Fruit fly (Drosophila melanogaster) whole organism, wandering third instar larva: ENCODE data around the gene Syt14.

Experiments
- Dif ChIP-seq: fragments of 200-275, 200-300 bp; sonication (Bioruptor generic); optimal IDR thresholded peaks from 2 replicates; lab custom pipeline; 2018; ENCODE audit warnings: missing biosample characterization, missing genetic modification characterization; ENCODE audit not compliant: partially characterized antibody
- GATAd ChIP-seq: sonication (Bioruptor generic); optimal IDR thresholded peaks from 2 replicates; lab custom pipeline; 2016; ENCODE audit warnings: missing biosample characterization, missing genetic modification characterization
- Hr83 ChIP-seq: fragments of 200-300 bp; sonication (Bioruptor generic); optimal IDR thresholded peaks from 2 replicates; lab custom pipeline; 2016; ENCODE audit warnings: missing biosample characterization, mild to moderate bottlenecking, missing genetic modification characterization, moderate library complexity; ENCODE audit not compliant: poor library complexity, severe bottlenecking
- Jra ChIP-seq: sonication (Bioruptor generic); optimal IDR thresholded peaks from 2 replicates; lab custom pipeline; 2016; ENCODE audit warnings: missing biosample characterization, missing genetic modification characterization
- Rel ChIP-seq, 2 experiments: fragments of 200-800 bp; sonication (Bioruptor generic) in 1 of 2; optimal IDR thresholded peaks; 2 replicates in 1 of 2; 3 replicates in 1 of 2; lab custom pipeline; 2016 to 2019; ENCODE audit warnings: mild to moderate bottlenecking in 2 of 2, missing biosample characterization in 2 of 2, missing genetic modification characterization in 2 of 2, moderate library complexity in 1 of 2
- Vsx2 ChIP-seq: fragments of 200-300, 225-300 bp; sonication (Bioruptor generic); optimal IDR thresholded peaks from 2 replicates; lab custom pipeline; 2018; ENCODE audit warnings: missing biosample characterization, missing genetic modification characterization; ENCODE audit not compliant: partially characterized antibody
- brk ChIP-seq: fragments of 200-800 bp; sonication (Bioruptor generic); optimal IDR thresholded peaks from 2 replicates; lab custom pipeline; 2016; ENCODE audit warnings: missing biosample characterization, mild to moderate bottlenecking, missing genetic modification characterization
- fru ChIP-seq: fragments of 200-800 bp; sonication (Bioruptor generic); optimal IDR thresholded peaks from 3 replicates; lab custom pipeline; 2016; ENCODE audit warnings: missing biosample characterization, mild to moderate bottlenecking, missing genetic modification characterization
- h ChIP-seq: fragments of 200-800 bp; sonication (Bioruptor generic); optimal IDR thresholded peaks from 3 replicates; lab custom pipeline; 2016; ENCODE audit warnings: missing biosample characterization, mild to moderate bottlenecking, missing genetic modification characterization
- jim ChIP-seq: fragments of 175-275, 200-325 bp; sonication (Bioruptor generic); optimal IDR thresholded peaks from 2 replicates; lab custom pipeline; 2016; ENCODE audit warnings: missing biosample characterization, mild to moderate bottlenecking, missing genetic modification characterization
- pan ChIP-seq: fragments of >200 bp; optimal IDR thresholded peaks from 2 replicates; lab custom pipeline; 2017
- usp ChIP-seq: fragments of >200 bp; optimal IDR thresholded peaks from 2 replicates; lab custom pipeline; 2017; ENCODE audit warnings: missing biosample characterization, missing genetic modification characterization

DNA sequence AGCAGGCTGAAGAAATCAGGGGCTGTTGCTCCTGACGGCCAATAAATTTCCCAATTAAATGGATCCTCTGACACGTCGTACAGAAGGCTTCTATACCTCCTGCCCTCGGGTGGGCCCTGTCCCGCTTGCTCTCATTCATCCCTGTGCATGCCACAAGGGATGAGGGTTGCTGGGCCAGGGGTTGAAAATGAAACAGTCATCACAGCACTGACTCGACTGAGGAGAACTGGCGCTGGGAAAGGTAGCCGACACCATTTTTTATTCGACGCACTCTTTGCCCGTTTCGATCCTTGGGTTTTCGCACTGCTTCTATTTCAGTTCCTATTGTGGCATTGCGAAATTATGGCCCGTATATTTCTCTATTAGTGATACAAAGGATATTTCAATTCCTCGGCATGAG lies 22.3 kb upstream of the Syt14 start:
- no peak for TF ChIP-seq h (GFP tag; lab: Kevin White, UChicago)
- TF ChIP-seq Rel (GFP tag; optimal IDR thresholded peaks at IDR 0.05; lab: Kevin White, UChicago) = no peak
- TF ChIP-seq Rel (tag; optimal IDR thresholded peaks at IDR 0.05; lab: Kevin White, UChicago) = no peak
- TF ChIP-seq fru (GFP tag; lab: Kevin White, UChicago) = no peak
- no peak for TF ChIP-seq jim (GFP tag; lab: Kevin White, UChicago)
- no peak for TF ChIP-seq usp (GFP tag; lab: Kevin White, UChicago)
- TF ChIP-seq GATAd (GFP tag; lab: Kevin White, UChicago) = no peak
- TF ChIP-seq Vsx2 (GFP tag; lab: Kevin White, UChicago) = no peak
- no peak for TF ChIP-seq Hr83 (GFP tag; lab: Kevin White, UChicago)
- TF ChIP-seq Jra (GFP tag; lab: Kevin White, UChicago) = no peak
- no peak for TF ChIP-seq Dif (GFP tag; lab: Kevin White, UChicago)
- no peak for TF ChIP-seq brk (GFP tag; lab: Kevin White, UChicago)
- TF ChIP-seq pan (lab: Kevin White, UChicago) = no peak
